Fruit fly (Drosophila melanogaster) whole organism, wandering third instar larva: ENCODE measurements around the gene CG7133.

ENCODE experiments used
- Abd-B ChIP-seq: fragments of >200 bp; optimal IDR thresholded peaks from 2 replicates; lab custom pipeline; 2017; ENCODE audit warnings: missing biosample characterization, missing genetic modification characterization
- CG32264 ChIP-seq: fragments of 200-800 bp; sonication (Bioruptor generic); optimal IDR thresholded peaks from 2 replicates; lab custom pipeline; 2016; ENCODE audit warnings: missing biosample characterization, missing genetic modification characterization
- CG9705 ChIP-seq: fragments of 200-800 bp; sonication (Bioruptor generic); optimal IDR thresholded peaks from 2 replicates; lab custom pipeline; 2018; ENCODE audit warnings: missing biosample characterization, mild to moderate bottlenecking, missing genetic modification characterization
- CrebA ChIP-seq: fragments of 200-800 bp; sonication (Bioruptor generic); optimal IDR thresholded peaks from 2 replicates; lab custom pipeline; 2016; ENCODE audit warnings: missing biosample characterization, mild to moderate bottlenecking, missing genetic modification characterization, borderline replicate concordance
- Dfd ChIP-seq: fragments of >200 bp; optimal IDR thresholded peaks from 2 replicates; lab custom pipeline; 2017; ENCODE audit warnings: missing biosample characterization, missing genetic modification characterization
- Dif ChIP-seq: fragments of 200-275, 200-300 bp; sonication (Bioruptor generic); optimal IDR thresholded peaks from 2 replicates; lab custom pipeline; 2018; ENCODE audit warnings: missing biosample characterization, missing genetic modification characterization; ENCODE audit not compliant: partially characterized antibody
- GATAd ChIP-seq: sonication (Bioruptor generic); optimal IDR thresholded peaks from 2 replicates; lab custom pipeline; 2016; ENCODE audit warnings: missing biosample characterization, missing genetic modification characterization
- HLH106 ChIP-seq: fragments of 200-800 bp; optimal IDR thresholded peaks from 3 replicates; lab custom pipeline; 2019; ENCODE audit warnings: missing biosample characterization, mild to moderate bottlenecking, missing genetic modification characterization, moderate library complexity
- Hnf4 ChIP-seq: fragments of 200-800 bp; sonication (Bioruptor generic); optimal IDR thresholded peaks from 2 replicates; lab custom pipeline; 2016; ENCODE audit warnings: missing biosample characterization, mild to moderate bottlenecking, missing genetic modification characterization
- Hr78 ChIP-seq: fragments of >200 bp; optimal IDR thresholded peaks from 2 replicates; lab custom pipeline; 2017; ENCODE audit warnings: missing biosample characterization, missing genetic modification characterization
- Hr83 ChIP-seq: fragments of 200-300 bp; sonication (Bioruptor generic); optimal IDR thresholded peaks from 2 replicates; lab custom pipeline; 2016; ENCODE audit warnings: missing biosample characterization, mild to moderate bottlenecking, missing genetic modification characterization, moderate library complexity; ENCODE audit not compliant: poor library complexity, severe bottlenecking
- Jra ChIP-seq: sonication (Bioruptor generic); optimal IDR thresholded peaks from 2 replicates; lab custom pipeline; 2016; ENCODE audit warnings: missing biosample characterization, missing genetic modification characterization
- Mio ChIP-seq: sonication (Bioruptor generic); optimal IDR thresholded peaks from 2 replicates; lab custom pipeline; 2016; ENCODE audit warnings: missing biosample characterization, missing genetic modification characterization
- Myc ChIP-seq: fragments of >200 bp; optimal IDR thresholded peaks from 2 replicates; lab custom pipeline; 2017
- N ChIP-seq: fragments of >200 bp; optimal IDR thresholded peaks from 2 replicates; lab custom pipeline; 2018; ENCODE audit warnings: missing biosample characterization, missing external identifiers, missing genetic modification characterization
- OdsH ChIP-seq: fragments of 200-800 bp; sonication (Bioruptor generic); optimal IDR thresholded peaks from 2 replicates; lab custom pipeline; 2016; ENCODE audit warnings: missing biosample characterization, mild to moderate bottlenecking, missing genetic modification characterization
- Rel ChIP-seq, 2 experiments: fragments of 200-800 bp; sonication (Bioruptor generic) in 1 of 2; optimal IDR thresholded peaks; 2 replicates in 1 of 2; 3 replicates in 1 of 2; lab custom pipeline; 2016 to 2019; ENCODE audit warnings: mild to moderate bottlenecking in 2 of 2, missing biosample characterization in 2 of 2, missing genetic modification characterization in 2 of 2, moderate library complexity in 1 of 2
- Sp1 ChIP-seq: fragments of 200-800 bp; sonication (Bioruptor generic); optimal IDR thresholded peaks from 3 replicates; lab custom pipeline; 2019; ENCODE audit warnings: missing biosample characterization, mild to moderate bottlenecking, missing genetic modification characterization, moderate library complexity
- Vsx2 ChIP-seq: fragments of 200-300, 225-300 bp; sonication (Bioruptor generic); optimal IDR thresholded peaks from 2 replicates; lab custom pipeline; 2018; ENCODE audit warnings: missing biosample characterization, missing genetic modification characterization; ENCODE audit not compliant: partially characterized antibody
- br ChIP-seq: fragments of 200-800 bp; sonication (Bioruptor generic); optimal IDR thresholded peaks from 2 replicates; lab custom pipeline; 2016; ENCODE audit warnings: missing biosample characterization, missing genetic modification characterization
- brk ChIP-seq: fragments of 200-800 bp; sonication (Bioruptor generic); optimal IDR thresholded peaks from 2 replicates; lab custom pipeline; 2016; ENCODE audit warnings: missing biosample characterization, mild to moderate bottlenecking, missing genetic modification characterization
- dl ChIP-seq, 2 experiments: fragments of 175-275, 200-275 bp in 1 of 2; fragments of 200-275 bp in 1 of 2; sonication (Bioruptor generic); optimal IDR thresholded peaks; lab custom pipeline; 2018; ENCODE audit warnings: mild to moderate bottlenecking in 2 of 2, missing biosample characterization in 2 of 2, missing genetic modification characterization in 2 of 2, moderate library complexity in 2 of 2; ENCODE audit not compliant: partially characterized antibody in 2 of 2, insufficient read depth in 1 of 2
- dmrt93B ChIP-seq: fragments of 200-800 bp; sonication (Bioruptor generic); optimal IDR thresholded peaks from 2 replicates; lab custom pipeline; 2018; ENCODE audit warnings: missing biosample characterization, mild to moderate bottlenecking, missing genetic modification characterization
- dsf ChIP-seq: sonication (Bioruptor generic); optimal IDR thresholded peaks from 2 replicates; lab custom pipeline; 2016; ENCODE audit warnings: missing biosample characterization, missing genetic modification characterization, borderline replicate concordance
- ey ChIP-seq: fragments of 200-800 bp; sonication (Bioruptor generic); optimal IDR thresholded peaks from 2 replicates; lab custom pipeline; 2016; ENCODE audit warnings: missing biosample characterization, missing genetic modification characterization
- foxo ChIP-seq, 2 experiments: fragments of 200-800 bp; sonication (Bioruptor generic); optimal IDR thresholded peaks; 2 replicates in 1 of 2; 3 replicates in 1 of 2; lab custom pipeline; 2016 to 2017; ENCODE audit warnings: missing biosample characterization in 2 of 2, missing genetic modification characterization in 2 of 2
- fru ChIP-seq: fragments of 200-800 bp; sonication (Bioruptor generic); optimal IDR thresholded peaks from 3 replicates; lab custom pipeline; 2016; ENCODE audit warnings: missing biosample characterization, mild to moderate bottlenecking, missing genetic modification characterization
- h ChIP-seq: fragments of 200-800 bp; sonication (Bioruptor generic); optimal IDR thresholded peaks from 3 replicates; lab custom pipeline; 2016; ENCODE audit warnings: missing biosample characterization, mild to moderate bottlenecking, missing genetic modification characterization
- jim ChIP-seq: fragments of 175-275, 200-325 bp; sonication (Bioruptor generic); optimal IDR thresholded peaks from 2 replicates; lab custom pipeline; 2016; ENCODE audit warnings: missing biosample characterization, mild to moderate bottlenecking, missing genetic modification characterization
- lola ChIP-seq: fragments of >200 bp; optimal IDR thresholded peaks from 2 replicates; lab custom pipeline; 2017; ENCODE audit warnings: missing biosample characterization, missing genetic modification characterization
- pan ChIP-seq: fragments of >200 bp; optimal IDR thresholded peaks from 2 replicates; lab custom pipeline; 2017
- psq ChIP-seq: fragments of 200-800 bp; sonication (Bioruptor generic); optimal IDR thresholded peaks from 3 replicates; lab custom pipeline; 2017; ENCODE audit warnings: missing biosample characterization, mild to moderate bottlenecking, missing genetic modification characterization, moderate library complexity
- rgr ChIP-seq: fragments of 200-800 bp; sonication (Bioruptor generic); optimal IDR thresholded peaks from 3 replicates; lab custom pipeline; 2016; ENCODE audit warnings: missing biosample characterization, mild to moderate bottlenecking, missing genetic modification characterization
- sage ChIP-seq: fragments of 200-800 bp; sonication (Bioruptor generic); optimal IDR thresholded peaks from 2 replicates; lab custom pipeline; 2016; ENCODE audit warnings: missing biosample characterization, mild to moderate bottlenecking, missing genetic modification characterization
- sv ChIP-seq: fragments of 200-800 bp; sonication (Bioruptor generic); optimal IDR thresholded peaks from 3 replicates; lab custom pipeline; 2016; ENCODE audit warnings: missing biosample characterization, missing genetic modification characterization
- tai ChIP-seq: sonication (Bioruptor generic); optimal IDR thresholded peaks from 2 replicates; lab custom pipeline; 2016; ENCODE audit warnings: missing biosample characterization, missing genetic modification characterization
- usp ChIP-seq: fragments of >200 bp; optimal IDR thresholded peaks from 2 replicates; lab custom pipeline; 2017; ENCODE audit warnings: missing biosample characterization, missing genetic modification characterization
- woc ChIP-seq: sonication (Bioruptor generic); optimal IDR thresholded peaks from 2 replicates; lab custom pipeline; 2016; ENCODE audit warnings: missing biosample characterization, mild to moderate bottlenecking, missing genetic modification characterization

CG7133 gene

dm6 chr3L:22078063-22078462, 3.7 kb upstream of the CG7133 start (continued):
- TF ChIP-seq jim (GFP tag; lab: Kevin White, UChicago) (no peak), dl (GFP tag; optimal IDR thresholded peaks at IDR 0.05; lab: Kevin White, UChicago; ENCODE audit: insufficient read depth in 1 of 2, partially characterized antibody in 2 of 2) (no peak), N (peak; percentile 46), psq (GFP tag; lab: Kevin White, UChicago) (peak; percentile 62), Hr78 (GFP tag; lab: Kevin White, UChicago) (no peak), OdsH (GFP tag; lab: Kevin White, UChicago) (peak; percentile 74), GATAd (GFP tag; lab: Kevin White, UChicago) (no peak), sv (GFP tag; lab: Kevin White, UChicago) (no peak), dsf (GFP tag; lab: Kevin White, UChicago) (no peak), Mio (GFP tag; lab: Kevin White, UChicago) (no peak), Rel (GFP tag; optimal IDR thresholded peaks at IDR 0.05; lab: Kevin White, UChicago) (no peak), Rel (tag; optimal IDR thresholded peaks at IDR 0.05; lab: Kevin White, UChicago) (no peak), h (GFP tag; lab: Kevin White, UChicago) (peak; percentile 77)
- TF ChIP-seq, all 38 proteins: peak for 17

DNA sequence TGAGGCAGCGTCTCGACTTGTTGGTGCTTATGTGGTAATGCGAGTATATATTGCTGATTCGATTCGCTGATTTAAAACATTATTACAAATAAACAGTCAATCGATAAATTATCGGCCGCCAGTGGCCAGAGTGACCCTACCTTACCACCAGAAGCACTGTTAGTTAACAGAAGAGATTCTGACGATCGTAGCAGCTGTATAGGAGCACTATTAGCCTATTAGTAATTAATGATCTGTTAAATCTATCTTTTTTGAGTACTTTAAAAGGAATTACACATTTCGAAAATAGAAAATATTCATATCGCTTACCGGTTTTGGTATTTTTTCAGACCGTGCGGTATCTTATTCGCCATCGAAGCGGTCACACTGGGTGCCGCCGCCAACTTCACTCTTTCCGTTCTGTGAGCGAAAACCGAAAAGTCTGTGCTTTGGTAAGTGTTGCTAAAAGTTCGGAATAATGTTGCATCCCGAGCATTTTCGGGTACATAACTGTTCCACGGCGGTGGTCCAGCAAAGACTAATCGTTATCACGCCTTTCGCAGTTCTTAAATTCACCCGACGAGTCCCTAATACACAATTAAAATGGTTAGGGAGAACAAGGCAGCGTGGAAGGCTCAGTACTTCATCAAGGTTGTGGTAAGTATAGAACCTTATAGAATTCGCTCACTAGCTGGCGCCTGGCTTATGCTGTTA, 1.5 kb upstream of the CG7133 start, which contains the start of the genes CG7130 and RpLP0:
Gene CG7130 (minus strand): TSS at position 51 of the 693 bp plus-strand sequence.
Gene RpLP0 (plus strand): TSS at position 162 of the 693 bp plus-strand sequence.
- peak; percentile 66 for TF ChIP-seq psq (GFP tag; lab: Kevin White, UChicago)
- no peak for TF ChIP-seq usp (GFP tag; lab: Kevin White, UChicago)
- peak; percentile 80 for TF ChIP-seq CG32264 (GFP tag; lab: Kevin White, UChicago)
- TF ChIP-seq Dif (GFP tag; lab: Kevin White, UChicago) = no peak
- TF ChIP-seq Vsx2 (GFP tag; lab: Kevin White, UChicago) = no peak
- peak; percentile 89 for TF ChIP-seq Sp1 (GFP tag; lab: Kevin White, UChicago)
- TF ChIP-seq Jra = peak; percentile 73
- peak; percentile 21 to 82 for TF ChIP-seq foxo (GFP tag; optimal IDR thresholded peaks at IDR 0.05; lab: Kevin White, UChicago)
- peak; percentile 93 for TF ChIP-seq CG9705 (GFP tag; lab: Kevin White, UChicago)
- TF ChIP-seq h (GFP tag; lab: Kevin White, UChicago) = peak; percentile 85
- TF ChIP-seq Rel (GFP tag; optimal IDR thresholded peaks at IDR 0.05; lab: Kevin White, UChicago) = no peak
- TF ChIP-seq Rel (tag; optimal IDR thresholded peaks at IDR 0.05; lab: Kevin White, UChicago) = peak; percentile 58
- peak; percentile 48 for TF ChIP-seq dsf (GFP tag; lab: Kevin White, UChicago)
- peak; percentile 87 for TF ChIP-seq fru (GFP tag; lab: Kevin White, UChicago)
- TF ChIP-seq Mio (GFP tag; lab: Kevin White, UChicago) = peak; percentile 74
- TF ChIP-seq Dfd (GFP tag; lab: Kevin White, UChicago) = no peak
- TF ChIP-seq GATAd (GFP tag; lab: Kevin White, UChicago) = no peak
- TF ChIP-seq lola (GFP tag; lab: Kevin White, UChicago) = no peak
- no peak for TF ChIP-seq jim (GFP tag; lab: Kevin White, UChicago)
- no peak for TF ChIP-seq pan (lab: Kevin White, UChicago)
- TF ChIP-seq Hr78 (GFP tag; lab: Kevin White, UChicago) = no peak
- peak; percentile 38 for TF ChIP-seq woc (GFP tag; lab: Kevin White, UChicago)
- peak; percentile 13 for TF ChIP-seq sage (GFP tag; lab: Kevin White, UChicago)
- peak; percentile 92 for TF ChIP-seq rgr
- TF ChIP-seq dl (GFP tag; optimal IDR thresholded peaks at IDR 0.05; lab: Kevin White, UChicago; ENCODE audit: insufficient read depth in 1 of 2, partially characterized antibody in 2 of 2) = no peak
- TF ChIP-seq CrebA (GFP tag; lab: Kevin White, UChicago) = no peak
- peak; percentile 82 for TF ChIP-seq OdsH (GFP tag; lab: Kevin White, UChicago)
- peak; percentile 93 for TF ChIP-seq dmrt93B (GFP tag; lab: Kevin White, UChicago)
- peak; percentile 83 for TF ChIP-seq HLH106 (tag; lab: Kevin White, UChicago)
- TF ChIP-seq br (GFP tag; lab: Kevin White, UChicago) = peak; percentile 88
- TF ChIP-seq tai (GFP tag; lab: Kevin White, UChicago) = no peak
- no peak for TF ChIP-seq Myc (lab: Kevin White, UChicago)
- TF ChIP-seq Abd-B (GFP tag; lab: Kevin White, UChicago) = no peak
- TF ChIP-seq Hr83 (GFP tag; lab: Kevin White, UChicago) = peak; percentile 95
- no peak for TF ChIP-seq N
- peak; percentile 4 for TF ChIP-seq brk (GFP tag; lab: Kevin White, UChicago)
- peak; percentile 68 for TF ChIP-seq ey (GFP tag; lab: Kevin White, UChicago)
- TF ChIP-seq sv (GFP tag; lab: Kevin White, UChicago) = peak; percentile 83
- peak; percentile 84 for TF ChIP-seq Hnf4 (GFP tag; lab: Kevin White, UChicago)
